Worm (Caenorhabditis elegans) whole organism, L3 larva: ENCODE data around the gene nhr-197.
"Not testable (repeated sequence)": the region's sequence is repeated elsewhere in the genome, so short reads cannot be mapped to it uniquely, and the experiment has no call there.

Source experiments
- R02D3.7 ChIP-seq: fragments of 150-350 bp; optimal IDR thresholded peaks from 2 replicates; lab custom pipeline; 2014; ENCODE audit warnings: missing biosample characterization, missing genetic modification characterization
- ZK546.5 ChIP-seq: sonication (generic microtip); optimal IDR thresholded peaks from 2 replicates; lab custom pipeline; 2017; ENCODE audit warnings: missing biosample characterization, missing genetic modification characterization
- aly-2 ChIP-seq: fragments of 150-350 bp; optimal IDR thresholded peaks from 2 replicates; lab custom pipeline; 2014; ENCODE audit warnings: missing biosample characterization, missing genetic modification characterization
- ama-1 ChIP-seq: fragments of 150-350 bp; optimal IDR thresholded peaks from 2 replicates; lab custom pipeline; 2018
- ceh-16 ChIP-seq: sonication (generic microtip); optimal IDR thresholded peaks from 2 replicates; lab custom pipeline; 2017; ENCODE audit warnings: missing biosample characterization, missing genetic modification characterization
- ceh-28 ChIP-seq: fragments of 150-350 bp; optimal IDR thresholded peaks from 2 replicates; lab custom pipeline; 2014; ENCODE audit warnings: missing biosample characterization, missing genetic modification reagents, missing genetic modification characterization
- ceh-9 ChIP-seq: sonication (generic microtip); optimal IDR thresholded peaks from 2 replicates; lab custom pipeline; 2018; ENCODE audit warnings: missing biosample characterization, missing genetic modification characterization
- daf-12 ChIP-seq: fragments of 150-350 bp; optimal IDR thresholded peaks from 2 replicates; lab custom pipeline; 2014; ENCODE audit warnings: missing biosample characterization, missing genetic modification reagents, missing genetic modification characterization
- egl-27 ChIP-seq: sonication (generic microtip); optimal IDR thresholded peaks from 4 replicates; lab custom pipeline; 2017; ENCODE audit warnings: missing biosample characterization, missing genetic modification reagents, missing genetic modification characterization
- elt-1 ChIP-seq: fragments of 150-350 bp; optimal IDR thresholded peaks from 2 replicates; lab custom pipeline; 2014; ENCODE audit warnings: missing biosample characterization, missing genetic modification characterization
- elt-2 ChIP-seq: sonication (generic microtip); optimal IDR thresholded peaks from 2 replicates; lab custom pipeline; 2016; ENCODE audit warnings: missing genetic modification reagents, mild to moderate bottlenecking, missing genetic modification characterization, missing compliant biosample characterization
- eor-1 ChIP-seq, 2 experiments: fragments of 150-350 bp; optimal IDR thresholded peaks; 2 replicates each; lab custom pipeline; 2014 to 2018; ENCODE audit warnings: missing biosample characterization in 2 of 2, missing genetic modification characterization in 2 of 2
- fkh-10 ChIP-seq: sonication (generic microtip); optimal IDR thresholded peaks from 2 replicates; lab custom pipeline; 2017; ENCODE audit warnings: missing biosample characterization, missing genetic modification reagents, missing genetic modification characterization
- fos-1 ChIP-seq: fragments of 150-350 bp; optimal IDR thresholded peaks from 2 replicates; lab custom pipeline; 2014; ENCODE audit warnings: missing biosample characterization, missing genetic modification characterization
- hmg-11 ChIP-seq: sonication (generic microtip); optimal IDR thresholded peaks from 2 replicates; lab custom pipeline; 2016; ENCODE audit warnings: missing genetic modification characterization, missing compliant biosample characterization
- jun-1 ChIP-seq: fragments of 150-350 bp; optimal IDR thresholded peaks from 2 replicates; lab custom pipeline; 2014; ENCODE audit warnings: missing biosample characterization, missing genetic modification reagents, missing genetic modification characterization
- lin-15B ChIP-seq: fragments of 150-350 bp; optimal IDR thresholded peaks from 2 replicates; lab custom pipeline; 2014; ENCODE audit warnings: missing biosample characterization, missing genetic modification characterization
- lin-39 ChIP-seq: fragments of 150-350 bp; optimal IDR thresholded peaks from 2 replicates; lab custom pipeline; 2018; ENCODE audit warnings: missing biosample characterization, missing genetic modification reagents, missing genetic modification characterization
- lsy-12 ChIP-seq: sonication (generic microtip); optimal IDR thresholded peaks from 2 replicates; lab custom pipeline; 2016; ENCODE audit warnings: mild to moderate bottlenecking, missing genetic modification characterization, missing compliant biosample characterization
- mdl-1 ChIP-seq: fragments of 150-350 bp; optimal IDR thresholded peaks from 2 replicates; lab custom pipeline; 2014; ENCODE audit warnings: missing biosample characterization, missing genetic modification characterization
- mml-1 ChIP-seq: fragments of 150-350 bp; sonication (generic microtip); optimal IDR thresholded peaks from 3 replicates; lab custom pipeline; 2014; ENCODE audit warnings: missing biosample characterization, missing genetic modification characterization
- nfya-1 ChIP-seq: sonication (generic microtip); optimal IDR thresholded peaks from 2 replicates; lab custom pipeline; 2017; ENCODE audit warnings: missing genetic modification characterization, mild to moderate bottlenecking, missing compliant biosample characterization, antibody characterized with exemption, moderate library complexity; ENCODE audit not compliant: insufficient read depth
- nhr-12 ChIP-seq: fragments of 150-350 bp; optimal IDR thresholded peaks from 2 replicates; lab custom pipeline; 2014; ENCODE audit warnings: missing biosample characterization, missing genetic modification characterization
- nhr-23 ChIP-seq: fragments of 150-350 bp; optimal IDR thresholded peaks from 2 replicates; lab custom pipeline; 2014; ENCODE audit warnings: missing biosample characterization, missing genetic modification reagents, missing genetic modification characterization
- nhr-237 ChIP-seq: fragments of 150-350 bp; optimal IDR thresholded peaks from 2 replicates; lab custom pipeline; 2014; ENCODE audit warnings: missing biosample characterization, missing genetic modification characterization
- nhr-28 ChIP-seq: fragments of 150-350 bp; optimal IDR thresholded peaks from 2 replicates; lab custom pipeline; 2014; ENCODE audit warnings: missing biosample characterization, missing genetic modification characterization
- nhr-67 ChIP-seq: fragments of 150-350 bp; optimal IDR thresholded peaks from 2 replicates; lab custom pipeline; 2014; ENCODE audit warnings: missing biosample characterization, missing genetic modification characterization
- nhr-76 ChIP-seq: fragments of 150-350 bp; sonication (generic microtip); optimal IDR thresholded peaks from 5 replicates; lab custom pipeline; 2014; ENCODE audit warnings: missing biosample characterization, missing genetic modification characterization
- nhr-77 ChIP-seq: fragments of 150-350 bp; optimal IDR thresholded peaks from 2 replicates; lab custom pipeline; 2014; ENCODE audit warnings: missing biosample characterization, missing genetic modification characterization
- pha-4 ChIP-seq: fragments of 150-350 bp; optimal IDR thresholded peaks from 2 replicates; lab custom pipeline; 2014; ENCODE audit warnings: missing biosample characterization, missing genetic modification reagents, missing genetic modification characterization
- sea-2 ChIP-seq: fragments of 150-350 bp; sonication (generic microtip); optimal IDR thresholded peaks from 4 replicates; lab custom pipeline; 2014; ENCODE audit warnings: missing biosample characterization, missing genetic modification reagents, missing genetic modification characterization
- snpc-4 ChIP-seq: fragments of 150-350 bp; optimal IDR thresholded peaks from 2 replicates; lab custom pipeline; 2014; ENCODE audit warnings: missing biosample characterization, missing genetic modification characterization
- tbx-2 ChIP-seq: sonication (generic microtip); optimal IDR thresholded peaks from 2 replicates; lab custom pipeline; 2016; ENCODE audit warnings: mild to moderate bottlenecking, missing genetic modification characterization, missing compliant biosample characterization
- ztf-4 ChIP-seq: fragments of 150-350 bp; optimal IDR thresholded peaks from 2 replicates; lab custom pipeline; 2014; ENCODE audit warnings: missing biosample characterization, missing genetic modification characterization

The nhr-197 gene

ce11 chrV:15687660-15688059 is at the start of gene nhr-197:
TSS of gene nhr-197 (plus strand) at chrV:15687960.
- no peak for TF ChIP-seq nhr-237 (tag; lab: Kevin White, UChicago)

- TF ChIP-seq sea-2 (GFP tag; lab: Kevin White, UChicago) (no peak), nhr-12 (tag; lab: Kevin White, UChicago) (no peak), daf-12 (tag; lab: Kevin White, UChicago) (no peak), nhr-28 (no peak), mdl-1 (no peak), nhr-76 (tag; lab: Kevin White, UChicago) (no peak), jun-1 (no peak), ama-1 (lab: Kevin White, UChicago) (no peak), pha-4 (tag; lab: Kevin White, UChicago) (no peak), ceh-28 (tag; lab: Kevin White, UChicago) (no peak), nhr-237 (tag; lab: Kevin White, UChicago) (no peak), fkh-10 (GFP tag; lab: Kevin White, UChicago) (no peak), lin-39 (tag; lab: Kevin White, UChicago) (no peak), tbx-2 (tag; lab: Kevin White, UChicago) (no peak), ceh-9 (tag; lab: Kevin White, UChicago) (no peak), nfya-1 (tag; lab: Kevin White, UChicago) (no peak), ceh-16 (tag; lab: Kevin White, UChicago) (no peak), elt-1 (tag; lab: Kevin White, UChicago) (no peak), nhr-67 (no peak)
- TF ChIP-seq, all 47 proteins: peak for 0
Measured at ce11 chrV:15638853-15639252, 48.9 kb upstream of the nhr-197 start, which contains the start of gene srz-44. TSS of gene srz-44 (minus strand) at chrV:15638953.

- not testable (repeated sequence) for TF ChIP-seq lin-15B; egl-27 (tag; lab: Kevin White, UChicago); sea-2 (GFP tag; lab: Kevin White, UChicago)
Measured at ce11 chrV:15643192-15643591, 44.6 kb upstream of the nhr-197 start, which contains the start of gene C55A1.4. TSS of gene C55A1.4 (minus strand) at chrV:15643292.

ce11 chrV:15644575-15644974 is 43.2 kb upstream of the nhr-197 start, which contains the start of gene str-23:
TSS of gene str-23 (plus strand) at chrV:15644875.
- no peak for TF ChIP-seq nhr-23

ce11 chrV:15647536-15648085 is 40.1 kb upstream of the nhr-197 start, which contains the start of the genes C55A1.7 and C55A1.6:
TSS of gene C55A1.7 (minus strand) at chrV:15647636.
TSS of gene C55A1.6 (plus strand) at chrV:15648035.
- TF ChIP-seq pha-4 (tag; lab: Kevin White, UChicago) = peak; percentile 58
- TF ChIP-seq, all 47 proteins: peak for 1; not testable (repeated sequence) for 46

ce11 chrV:15650167-15650566 is 37.6 kb upstream of the nhr-197 start, which contains the start of gene sru-42:
TSS of gene sru-42 (plus strand) at chrV:15650467.
- TF ChIP-seq pha-4 (tag; lab: Kevin White, UChicago) (no peak), aly-2 (tag; lab: Kevin White, UChicago) (no peak), nhr-76 (tag; lab: Kevin White, UChicago) (no peak), lin-39 (tag; lab: Kevin White, UChicago) (no peak), hmg-11 (tag; lab: Kevin White, UChicago) (no peak)

ce11 chrV:15652147-15652546 is 35.6 kb upstream of the nhr-197 start:
- TF ChIP-seq nhr-23 (no peak), nhr-28 (no peak), daf-12 (tag; lab: Kevin White, UChicago) (no peak), fos-1 (tag; lab: Kevin White, UChicago) (no peak), ceh-9 (tag; lab: Kevin White, UChicago) (no peak), pha-4 (tag; lab: Kevin White, UChicago) (no peak)
- TF ChIP-seq, all 47 proteins: peak for 0

- TF ChIP-seq ZK546.5 (tag; lab: Kevin White, UChicago) (no peak), aly-2 (tag; lab: Kevin White, UChicago) (no peak), mml-1 (tag; lab: Kevin White, UChicago) (no peak), ztf-4 (tag; lab: Kevin White, UChicago) (no peak), egl-27 (tag; lab: Kevin White, UChicago) (no peak), snpc-4 (tag; lab: Kevin White, UChicago) (no peak), sea-2 (GFP tag; lab: Kevin White, UChicago) (no peak), lsy-12 (no peak), elt-2 (tag; lab: Kevin White, UChicago) (no peak), ceh-16 (tag; lab: Kevin White, UChicago) (no peak), lin-39 (tag; lab: Kevin White, UChicago) (no peak), eor-1 (tag; optimal IDR thresholded peaks at IDR 0.05; lab: Kevin White, UChicago) (no peak), hmg-11 (tag; lab: Kevin White, UChicago) (no peak), R02D3.7 (tag; lab: Kevin White, UChicago) (no peak), nhr-23 (no peak), pha-4 (tag; lab: Kevin White, UChicago) (no peak), nhr-77 (tag; lab: Kevin White, UChicago) (no peak), nhr-237 (tag; lab: Kevin White, UChicago) (no peak)
Measured at ce11 chrV:15654124-15654523, 33.6 kb upstream of the nhr-197 start, which contains the start of gene F53E4.2. TSS of gene F53E4.2 (plus strand) at chrV:15654424.
